Worm (Caenorhabditis elegans): ENCODE data around the gene cest-1.1.

The cest-1.1 gene

DNA sequence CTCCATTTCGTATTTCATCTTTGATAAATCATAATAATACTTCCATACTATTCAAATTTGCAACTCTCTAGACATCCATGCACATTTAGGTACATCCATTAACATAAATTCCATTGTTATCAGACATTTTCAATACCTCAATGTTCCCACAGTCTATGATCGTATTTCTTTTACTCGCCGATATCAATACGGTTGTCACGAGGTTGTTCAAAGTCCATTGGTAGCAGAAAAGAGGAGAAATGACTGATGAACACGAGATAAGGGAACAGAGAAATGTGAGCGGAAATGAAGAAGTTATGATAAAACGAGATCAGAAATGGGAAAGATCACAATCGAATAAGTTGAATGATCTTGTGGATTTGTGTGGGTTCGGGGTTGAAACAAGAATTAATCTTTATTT is 46.3 kb upstream of the cest-1.1 start (continued):
- no peak for TF ChIP-seq egl-43 (GFP tag; IDR thresholded peaks at IDR 0.05)
- TF ChIP-seq R02D3.7 (tag; optimal IDR thresholded peaks at IDR 0.05) = no peak
- no peak for TF ChIP-seq egl-27 (tag; optimal IDR thresholded peaks at IDR 0.05)
- no peak for TF ChIP-seq nhr-111 (GFP tag; optimal IDR thresholded peaks at IDR 0.05)
- no peak for TF ChIP-seq ztf-11 (tag; optimal IDR thresholded peaks at IDR 0.05)
- no peak for TF ChIP-seq unc-39 (tag; optimal IDR thresholded peaks at IDR 0.05)
- TF ChIP-seq ceh-32 (tag; optimal IDR thresholded peaks at IDR 0.05; ENCODE audit: poor library complexity) = no peak
- no peak for TF ChIP-seq ceh-44 (GFP tag; IDR thresholded peaks at IDR 0.05)
- no peak for TF ChIP-seq F10B5.3 (tag; optimal IDR thresholded peaks at IDR 0.05)
- no peak for TF ChIP-seq Y105C5A.15 (GFP tag; IDR thresholded peaks at IDR 0.05)
- peak in 1 of 2 experiments; percentile 81 for TF ChIP-seq mdl-1 (tag; optimal IDR thresholded peaks at IDR 0.05)
- no peak for TF ChIP-seq dmd-9 (GFP tag; IDR thresholded peaks at IDR 0.05)
- TF ChIP-seq tra-1 (GFP tag; IDR thresholded peaks at IDR 0.05) = no peak
- peak; percentile 74 for TF ChIP-seq nhr-77 (tag; optimal IDR thresholded peaks at IDR 0.05)
- TF ChIP-seq zip-11 (GFP tag; IDR thresholded peaks at IDR 0.05) = no peak
- no peak for TF ChIP-seq nhr-6 (tag; optimal IDR thresholded peaks at IDR 0.05)
- no peak for TF ChIP-seq saeg-2 (GFP tag; IDR thresholded peaks at IDR 0.05)
- TF ChIP-seq mxl-3 (GFP tag; optimal IDR thresholded peaks at IDR 0.05) = peak; percentile 83
- TF ChIP-seq hlh-11 (tag; optimal IDR thresholded peaks at IDR 0.05) = peak; percentile 76
- peak; percentile 93 for TF ChIP-seq nhr-28 (tag; optimal IDR thresholded peaks at IDR 0.05)
- no peak for TF ChIP-seq F37D6.2 (tag; optimal IDR thresholded peaks at IDR 0.05)
- no peak for TF ChIP-seq mep-1 (tag; optimal IDR thresholded peaks at IDR 0.05)
- TF ChIP-seq mes-2 (tag; optimal IDR thresholded peaks at IDR 0.05; ENCODE audit: poor library complexity, severe bottlenecking) = no peak
- no peak for TF ChIP-seq dpl-1 (GFP tag; optimal IDR thresholded peaks at IDR 0.05)
- TF ChIP-seq lin-15B (tag; optimal IDR thresholded peaks at IDR 0.05) = no peak
- TF ChIP-seq dve-1 (tag; optimal IDR thresholded peaks at IDR 0.05; ENCODE audit: insufficient read depth) = no peak
- TF ChIP-seq ceh-82 (tag; optimal IDR thresholded peaks at IDR 0.05) = no peak
- TF ChIP-seq rbr-2 (tag; optimal IDR thresholded peaks at IDR 0.05) = no peak
- no peak for TF ChIP-seq nhr-76 (tag; optimal IDR thresholded peaks at IDR 0.05)
- TF ChIP-seq daf-8 (GFP tag; IDR thresholded peaks at IDR 0.05) = no peak
- no peak for TF ChIP-seq daf-16 (GFP tag; optimal IDR thresholded peaks at IDR 0.05)
- no peak for TF ChIP-seq daf-16 (tag; optimal IDR thresholded peaks at IDR 0.05)
- TF ChIP-seq pqm-1 (tag; optimal IDR thresholded peaks at IDR 0.05) = peak; percentile 70
- TF ChIP-seq Y5F2A.4 (GFP tag; optimal IDR thresholded peaks at IDR 0.05) = no peak
- TF ChIP-seq skn-1 (tag; optimal IDR thresholded peaks at IDR 0.05) = no peak
- no peak for TF ChIP-seq F49E8.2 (tag; optimal IDR thresholded peaks at IDR 0.05; ENCODE audit: borderline replicate concordance)

DNA sequence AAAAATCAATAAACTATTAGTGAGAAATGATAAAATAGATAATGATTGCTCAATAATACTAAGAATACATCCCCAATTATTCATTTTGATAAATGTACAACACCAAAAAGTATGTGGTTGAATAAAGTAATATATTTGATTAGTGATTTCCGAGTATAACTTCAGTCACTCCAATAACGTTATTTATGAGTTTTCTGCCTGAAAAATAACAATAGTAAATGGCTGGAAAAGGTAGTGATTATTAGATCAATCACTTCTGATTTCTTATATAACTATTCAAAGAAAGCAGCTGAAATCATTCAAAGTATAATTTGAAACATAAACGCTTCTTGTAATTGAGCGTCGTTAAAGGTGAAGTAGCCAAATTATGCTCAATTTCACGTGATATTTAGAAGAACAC is 44.2 kb upstream of the cest-1.1 start, which contains the start of gene str-230:
Gene str-230, minus strand, starts transcription at position 101 of the 400 bp plus-strand sequence.
- TF ChIP-seq snpc-1.2 (GFP tag; IDR thresholded peaks at IDR 0.05) = no peak
- TF ChIP-seq lsy-2 (tag; optimal IDR thresholded peaks at IDR 0.05) = no peak
- TF ChIP-seq rbr-2 (tag; optimal IDR thresholded peaks at IDR 0.05) = no peak
- no peak for TF ChIP-seq snpc-4 (tag; optimal IDR thresholded peaks at IDR 0.05)
- TF ChIP-seq nhr-111 (GFP tag; optimal IDR thresholded peaks at IDR 0.05) = no peak
- no peak for TF ChIP-seq pha-4 (GFP tag; IDR thresholded peaks at IDR 0.05)
- no peak for TF ChIP-seq pha-4 (tag; optimal IDR thresholded peaks at IDR 0.05)
- TF ChIP-seq nhr-10 (tag; optimal IDR thresholded peaks at IDR 0.05) = no peak
- TF ChIP-seq Y48G9A.11 (GFP tag; IDR thresholded peaks at IDR 0.05) = no peak
- TF ChIP-seq nhr-48 (tag; optimal IDR thresholded peaks at IDR 0.05) = no peak
- TF ChIP-seq spr-3 (GFP tag; optimal IDR thresholded peaks at IDR 0.05) = no peak
- no peak for TF ChIP-seq php-3 (GFP tag; IDR thresholded peaks at IDR 0.05)
- no peak for TF ChIP-seq Y5F2A.4 (GFP tag; optimal IDR thresholded peaks at IDR 0.05)
